Fruit fly (Drosophila melanogaster) whole organism, embryonic: Measurements from ENCODE around the gene yl.
A peak's percentile ranks its signal among the peaks of the same experiment; 100 is the strongest.

Source experiments
- CG10274 ChIP-seq: fragments of 200-800 bp; sonication (Bioruptor generic); optimal IDR thresholded peaks from 3 replicates; lab custom pipeline; 2017; ENCODE audit warnings: missing biosample characterization, mild to moderate bottlenecking, missing genetic modification characterization
- CG11085 ChIP-seq: fragments of 200-800 bp; sonication (Bioruptor generic); IDR thresholded peaks from 2 replicates; pipeline ENCODE4 v1.3.6; 2022; ENCODE audit warnings: missing biosample characterization, missing genetic modification characterization
- CG12299 ChIP-seq: fragments of 200-800 bp; sonication (Bioruptor generic); optimal IDR thresholded peaks from 2 replicates; lab custom pipeline; 2018; ENCODE audit warnings: missing biosample characterization, mild to moderate bottlenecking, missing genetic modification characterization
- CG12659 ChIP-seq: fragments of 200-800 bp; sonication (Bioruptor generic); optimal IDR thresholded peaks from 3 replicates; lab custom pipeline; 2017; ENCODE audit warnings: mild to moderate bottlenecking, missing biosample characterization, missing genetic modification reagents, missing genetic modification characterization
- CG13624 ChIP-seq: fragments of 200-800 bp; sonication (Bioruptor generic); optimal IDR thresholded peaks from 2 replicates; lab custom pipeline; 2016; ENCODE audit warnings: missing biosample characterization, missing genetic modification characterization
- CG14441 ChIP-seq: fragments of 200-800 bp; sonication (Bioruptor generic); IDR thresholded peaks from 2 replicates; pipeline ENCODE4 v1.3.6; 2022; ENCODE audit warnings: missing biosample characterization, missing genetic modification characterization
- CG15514 ChIP-seq: fragments of 200-800 bp; sonication (Bioruptor generic); optimal IDR thresholded peaks from 3 replicates; lab custom pipeline; 2017; ENCODE audit warnings: missing biosample characterization, missing genetic modification characterization, mild to moderate bottlenecking, moderate library complexity, missing genetic modification reagents
- CG18764 ChIP-seq: fragments of 200-800 bp; sonication (Bioruptor generic); optimal IDR thresholded peaks from 3 replicates; lab custom pipeline; 2016; ENCODE audit warnings: missing biosample characterization, missing genetic modification characterization
- CG3163 ChIP-seq: fragments of 200-800 bp; sonication (Bioruptor generic); optimal IDR thresholded peaks from 3 replicates; lab custom pipeline; 2016; ENCODE audit warnings: missing biosample characterization, missing genetic modification characterization
- CG4282 ChIP-seq: fragments of 200-800 bp; sonication (Bioruptor generic); optimal IDR thresholded peaks from 2 replicates; lab custom pipeline; 2016; ENCODE audit warnings: missing biosample characterization, missing genetic modification characterization
- CG4424 ChIP-seq: fragments of 200-800 bp; sonication (Bioruptor generic); optimal IDR thresholded peaks from 3 replicates; lab custom pipeline; 2016; ENCODE audit warnings: missing biosample characterization, missing genetic modification characterization
- CG4617 ChIP-seq: fragments of 200-800 bp; sonication (Bioruptor generic); optimal IDR thresholded peaks from 3 replicates; lab custom pipeline; 2016; ENCODE audit warnings: missing biosample characterization, missing genetic modification characterization, borderline replicate concordance
- CG5180 ChIP-seq: fragments of 200-800 bp; sonication (Bioruptor generic); optimal IDR thresholded peaks from 3 replicates; lab custom pipeline; 2017; ENCODE audit warnings: missing biosample characterization, missing genetic modification characterization, mild to moderate bottlenecking, moderate library complexity, missing genetic modification reagents
- CG6813 ChIP-seq: fragments of 200-800 bp; sonication (Bioruptor generic); optimal IDR thresholded peaks from 2 replicates; lab custom pipeline; 2017; ENCODE audit warnings: missing biosample characterization, missing genetic modification characterization, mild to moderate bottlenecking, moderate library complexity, missing genetic modification reagents
- CG7786 ChIP-seq: fragments of 200-800 bp; sonication (Bioruptor generic); optimal IDR thresholded peaks from 2 replicates; lab custom pipeline; 2016; ENCODE audit warnings: missing biosample characterization, missing genetic modification characterization
- CG8388 ChIP-seq: fragments of 200-800 bp; sonication (Bioruptor generic); optimal IDR thresholded peaks from 2 replicates; lab custom pipeline; 2019; ENCODE audit warnings: missing biosample characterization, mild to moderate bottlenecking, missing genetic modification characterization, moderate library complexity
- CG8924 ChIP-seq: fragments of 200-800 bp; optimal IDR thresholded peaks from 3 replicates; lab custom pipeline; 2019; ENCODE audit warnings: missing biosample characterization, mild to moderate bottlenecking, missing genetic modification characterization, moderate library complexity
- Dip2 ChIP-seq: fragments of 200-800 bp; sonication (Bioruptor generic); IDR thresholded peaks from 2 replicates; pipeline ENCODE4 v1.3.6; 2022; ENCODE audit warnings: missing biosample characterization, missing genetic modification characterization
- E2f2 ChIP-seq: fragments of 200-800 bp; sonication (Bioruptor generic); IDR thresholded peaks from 2 replicates; pipeline ENCODE4 v1.3.6; 2022; ENCODE audit warnings: missing biosample characterization, missing genetic modification characterization
- GATAe ChIP-seq: fragments of 200-800 bp; sonication (Bioruptor generic); conservative IDR thresholded peaks from 2 replicates; pipeline ENCODE4 v1.3.6; 2022; ENCODE audit warnings: missing biosample characterization, missing genetic modification characterization
- Gug ChIP-seq: fragments of 200-800 bp; sonication (Bioruptor generic); IDR thresholded peaks from 4 replicates; pipeline ENCODE4 v1.3.6; 2022; ENCODE audit warnings: missing biosample characterization, missing genetic modification characterization
- Hey ChIP-seq: fragments of 200-800 bp; sonication (Bioruptor generic); optimal IDR thresholded peaks from 3 replicates; lab custom pipeline; 2018; ENCODE audit warnings: missing biosample characterization, mild to moderate bottlenecking, missing genetic modification characterization
- Hr51 ChIP-seq, 2 experiments: fragments of 200-800 bp; sonication (Bioruptor generic); optimal IDR thresholded peaks; 2 replicates in 1 of 2; 3 replicates in 1 of 2; lab custom pipeline; 2016 to 2018; ENCODE audit warnings: missing biosample characterization in 2 of 2, missing genetic modification characterization in 2 of 2, mild to moderate bottlenecking in 1 of 2, moderate library complexity in 1 of 2
- Mes4 ChIP-seq: fragments of 200-800 bp; sonication (Bioruptor generic); optimal IDR thresholded peaks from 2 replicates; lab custom pipeline; 2016; ENCODE audit warnings: missing biosample characterization, missing genetic modification characterization
- ara ChIP-seq: fragments of 200-800 bp; sonication (Bioruptor generic); IDR thresholded peaks from 2 replicates; pipeline ENCODE4 v1.3.6; 2022; ENCODE audit warnings: missing biosample characterization, missing genetic modification characterization
- cato ChIP-seq: fragments of 200-800 bp; sonication (Bioruptor generic); optimal IDR thresholded peaks from 2 replicates; lab custom pipeline; 2016; ENCODE audit warnings: missing biosample characterization, missing genetic modification characterization, borderline replicate concordance
- chinmo ChIP-seq: fragments of 200-800 bp; sonication (Bioruptor generic); IDR thresholded peaks from 4 replicates; pipeline ENCODE4 v1.3.6; 2022; ENCODE audit warnings: missing biosample characterization, missing genetic modification characterization; ENCODE audit not compliant: partially characterized antibody
- crol ChIP-seq: fragments of 200-800 bp; sonication (Bioruptor generic); IDR thresholded peaks from 2 replicates; pipeline ENCODE4 v1.3.6; 2022; ENCODE audit warnings: missing biosample characterization, missing genetic modification characterization
- dan ChIP-seq: fragments of 200-800 bp; sonication (Bioruptor generic); IDR thresholded peaks from 2 replicates; pipeline ENCODE4 v1.3.6; 2022; ENCODE audit warnings: missing biosample characterization, missing genetic modification characterization
- disco-r ChIP-seq: fragments of 200-800 bp; sonication (Bioruptor generic); optimal IDR thresholded peaks from 2 replicates; lab custom pipeline; 2016; ENCODE audit warnings: missing biosample characterization, missing genetic modification characterization
- dmrt99B ChIP-seq: fragments of 200-800 bp; sonication (Bioruptor generic); optimal IDR thresholded peaks from 2 replicates; lab custom pipeline; 2018; ENCODE audit warnings: missing biosample characterization, mild to moderate bottlenecking, missing genetic modification characterization, moderate library complexity
- esg ChIP-seq: fragments of 200-800 bp; sonication (Bioruptor generic); conservative IDR thresholded peaks from 2 replicates; pipeline ENCODE4 v1.3.6; 2022; ENCODE audit warnings: missing biosample characterization, missing genetic modification characterization
- ewg ChIP-seq: fragments of 200-800 bp; sonication (Bioruptor generic); optimal IDR thresholded peaks from 3 replicates; lab custom pipeline; 2017; ENCODE audit warnings: mild to moderate bottlenecking, missing biosample characterization, missing genetic modification reagents, missing genetic modification characterization
- eyg ChIP-seq: fragments of 200-800 bp; sonication (Bioruptor generic); optimal IDR thresholded peaks from 3 replicates; lab custom pipeline; 2016; ENCODE audit warnings: missing biosample characterization, missing genetic modification characterization
- gce ChIP-seq: fragments of 200-800 bp; sonication (Bioruptor generic); IDR thresholded peaks from 3 replicates; pipeline ENCODE4 v1.3.6; 2022; ENCODE audit warnings: missing biosample characterization, missing genetic modification characterization
- gcm2 ChIP-seq: fragments of 200-800 bp; sonication (Bioruptor generic); optimal IDR thresholded peaks from 2 replicates; lab custom pipeline; 2016; ENCODE audit warnings: missing biosample characterization, missing genetic modification characterization
- gt ChIP-seq: fragments of 200-800 bp; sonication (Bioruptor generic); IDR thresholded peaks from 2 replicates; pipeline ENCODE4 v1.3.6; 2022; ENCODE audit warnings: missing biosample characterization, missing genetic modification characterization
- klu ChIP-seq: fragments of 200-800 bp; sonication (Bioruptor generic); IDR thresholded peaks from 2 replicates; pipeline ENCODE4 v1.3.6; 2022; ENCODE audit warnings: missing biosample characterization, missing genetic modification characterization
- lbe ChIP-seq: fragments of 200-800 bp; sonication (Bioruptor generic); optimal IDR thresholded peaks from 2 replicates; lab custom pipeline; 2016; ENCODE audit warnings: missing biosample characterization, mild to moderate bottlenecking, missing genetic modification characterization
- lmd ChIP-seq: fragments of 200-800 bp; sonication (Bioruptor generic); IDR thresholded peaks from 2 replicates; pipeline ENCODE4 v1.3.6; 2022; ENCODE audit warnings: missing biosample characterization, missing genetic modification characterization
- mirr ChIP-seq: fragments of 200-800 bp; sonication (Bioruptor generic); optimal IDR thresholded peaks from 3 replicates; lab custom pipeline; 2018; ENCODE audit warnings: missing biosample characterization, mild to moderate bottlenecking, missing genetic modification characterization
- nmo ChIP-seq: fragments of 200-800 bp; sonication (Bioruptor generic); optimal IDR thresholded peaks from 2 replicates; lab custom pipeline; 2018; ENCODE audit warnings: missing biosample characterization, mild to moderate bottlenecking, missing genetic modification characterization, moderate library complexity
- phol ChIP-seq: fragments of 200-800 bp; sonication (Bioruptor generic); optimal IDR thresholded peaks from 3 replicates; lab custom pipeline; 2018; ENCODE audit warnings: missing biosample characterization, mild to moderate bottlenecking, missing genetic modification characterization, moderate library complexity
- repo ChIP-seq: fragments of 200-800 bp; sonication (Bioruptor generic); optimal IDR thresholded peaks from 2 replicates; lab custom pipeline; 2016; ENCODE audit warnings: missing biosample characterization, missing genetic modification characterization
- row ChIP-seq: fragments of 200-800 bp; sonication (Bioruptor generic); IDR thresholded peaks from 3 replicates; pipeline ENCODE4 v1.3.6; 2022; ENCODE audit warnings: missing biosample characterization, missing genetic modification characterization
- scrt ChIP-seq: fragments of 200-800 bp; sonication (Bioruptor generic); optimal IDR thresholded peaks from 2 replicates; lab custom pipeline; 2018; ENCODE audit warnings: missing biosample characterization, mild to moderate bottlenecking, missing genetic modification characterization, moderate library complexity
- stc ChIP-seq: fragments of 200-800 bp; sonication (Bioruptor generic); IDR thresholded peaks from 2 replicates; pipeline ENCODE4 v1.3.6; 2022; ENCODE audit warnings: missing biosample characterization, missing genetic modification characterization
- twi ChIP-seq: fragments of 200-800 bp; optimal IDR thresholded peaks from 2 replicates; lab custom pipeline; 2019; ENCODE audit warnings: missing biosample characterization, mild to moderate bottlenecking, missing genetic modification characterization, moderate library complexity

yl gene

dm6 chrX:14214505-14215449, 21.8 kb downstream of the yl start (continued):
- TF ChIP-seq cato (GFP tag; lab: Kevin White, UChicago), result no peak
- peak; percentile 19 for TF ChIP-seq CG15514 (GFP tag; lab: Kevin White, UChicago)
- no peak for TF ChIP-seq disco-r
- no peak for TF ChIP-seq CG4282 (GFP tag; lab: Kevin White, UChicago)
- no peak for TF ChIP-seq CG12299 (tag; lab: Kevin White, UChicago)
- no peak for TF ChIP-seq CG3163 (GFP tag; lab: Kevin White, UChicago)
- TF ChIP-seq Mes4, result no peak
- 0 out of 4 replicates have a peak, but pooled peaks have one; percentile 4 for TF ChIP-seq Gug (GFP tag; lab: Robert Waterston, UW)
- TF ChIP-seq CG12659, result no peak
- TF ChIP-seq CG4617 (GFP tag; lab: Kevin White, UChicago), result no peak
- TF ChIP-seq gce, result no peak
- TF ChIP-seq CG6813, result no peak
- TF ChIP-seq CG8924 (tag; lab: Kevin White, UChicago), result peak; percentile 37
- peak; percentile 57 for TF ChIP-seq dmrt99B (tag; lab: Kevin White, UChicago)
- 0 out of 2 replicates have a peak, but pooled peaks have one; percentile 31 for TF ChIP-seq stc (GFP tag; lab: Robert Waterston, UW)
- TF ChIP-seq repo (GFP tag; lab: Kevin White, UChicago), result no peak
- TF ChIP-seq Dip2, result no peak
- TF ChIP-seq Hr51 (GFP tag; optimal IDR thresholded peaks at IDR 0.05; lab: Kevin White, UChicago), result peak in 1 of 2 experiments; percentile 59
- no peak for TF ChIP-seq CG14441
- peak; percentile 21 for TF ChIP-seq CG8388 (GFP tag; lab: Kevin White, UChicago)
- TF ChIP-seq phol (tag; lab: Kevin White, UChicago), result peak; percentile 37
- TF ChIP-seq CG13624 (GFP tag; lab: Kevin White, UChicago), result peak; percentile 5
- peak; percentile 14 for TF ChIP-seq ewg (GFP tag; lab: Kevin White, UChicago)
- no peak for TF ChIP-seq mirr (GFP tag; lab: Kevin White, UChicago)
- peak; percentile 20 for TF ChIP-seq CG5180 (GFP tag; lab: Kevin White, UChicago)
- TF ChIP-seq gt, result no peak
- peak; percentile 53 for TF ChIP-seq row (GFP tag; lab: Robert Waterston, UW)
- peak; percentile 43; the same call in 1 of the 2 replicates for TF ChIP-seq lmd
- TF ChIP-seq CG11085 (GFP tag; lab: Robert Waterston, UW), result no peak
- peak; percentile 27 for TF ChIP-seq CG4424
- no peak for TF ChIP-seq GATAe (GFP tag; lab: Robert Waterston, UW)
- no peak for TF ChIP-seq eyg (GFP tag; lab: Kevin White, UChicago)
- no peak for TF ChIP-seq dan (GFP tag; lab: Robert Waterston, UW)
- TF ChIP-seq Hey (tag; lab: Kevin White, UChicago), result no peak
- TF ChIP-seq esg (GFP tag; lab: Robert Waterston, UW), result 0 out of 2 replicates have a peak, but pooled peaks have one; percentile 24
- peak; percentile 73 for TF ChIP-seq crol (GFP tag; lab: Robert Waterston, UW)
- no peak for TF ChIP-seq twi (tag; lab: Kevin White, UChicago)
- TF ChIP-seq klu (GFP tag; lab: Robert Waterston, UW), result no peak
- TF ChIP-seq lbe (GFP tag; lab: Kevin White, UChicago), result no peak
- no peak for TF ChIP-seq CG18764
- TF ChIP-seq scrt (GFP tag; lab: Kevin White, UChicago), result peak; percentile 43
- TF ChIP-seq CG7786 (GFP tag; lab: Kevin White, UChicago), result no peak
- TF ChIP-seq E2f2 (GFP tag; lab: Robert Waterston, UW), result peak; percentile 29; the same call in 1 of the 2 replicates
- TF ChIP-seq gcm2 (GFP tag; lab: Kevin White, UChicago), result no peak
- TF ChIP-seq chinmo (GFP tag; lab: Robert Waterston, UW), result 0 out of 4 replicates have a peak, but pooled peaks have one; percentile 42
- TF ChIP-seq CG10274 (GFP tag; lab: Kevin White, UChicago), result peak; percentile 46
- TF ChIP-seq ara (GFP tag; lab: Robert Waterston, UW), result 0 out of 2 replicates have a peak, but pooled peaks have one; percentile 17
- TF ChIP-seq nmo (GFP tag; lab: Kevin White, UChicago), result peak; percentile 49
